Fruit fly (Drosophila melanogaster) whole organism, wandering third instar larva: Measurements from ENCODE around the gene pico.

ENCODE experiments used
- CrebA ChIP-seq: fragments of 200-800 bp; sonication (Bioruptor generic); optimal IDR thresholded peaks from 2 replicates; lab custom pipeline; 2016; ENCODE audit warnings: missing biosample characterization, mild to moderate bottlenecking, missing genetic modification characterization, borderline replicate concordance
- Dfd ChIP-seq: fragments of >200 bp; optimal IDR thresholded peaks from 2 replicates; lab custom pipeline; 2017; ENCODE audit warnings: missing biosample characterization, missing genetic modification characterization
- dl ChIP-seq, 2 experiments: fragments of 175-275, 200-275 bp in 1 of 2; fragments of 200-275 bp in 1 of 2; sonication (Bioruptor generic); optimal IDR thresholded peaks; lab custom pipeline; 2018; ENCODE audit warnings: mild to moderate bottlenecking in 2 of 2, missing biosample characterization in 2 of 2, missing genetic modification characterization in 2 of 2, moderate library complexity in 2 of 2; ENCODE audit not compliant: partially characterized antibody in 2 of 2, insufficient read depth in 1 of 2
- dsf ChIP-seq: sonication (Bioruptor generic); optimal IDR thresholded peaks from 2 replicates; lab custom pipeline; 2016; ENCODE audit warnings: missing biosample characterization, missing genetic modification characterization, borderline replicate concordance
- psq ChIP-seq: fragments of 200-800 bp; sonication (Bioruptor generic); optimal IDR thresholded peaks from 3 replicates; lab custom pipeline; 2017; ENCODE audit warnings: missing biosample characterization, mild to moderate bottlenecking, missing genetic modification characterization, moderate library complexity
- sage ChIP-seq: fragments of 200-800 bp; sonication (Bioruptor generic); optimal IDR thresholded peaks from 2 replicates; lab custom pipeline; 2016; ENCODE audit warnings: missing biosample characterization, mild to moderate bottlenecking, missing genetic modification characterization

Gene pico

DNA sequence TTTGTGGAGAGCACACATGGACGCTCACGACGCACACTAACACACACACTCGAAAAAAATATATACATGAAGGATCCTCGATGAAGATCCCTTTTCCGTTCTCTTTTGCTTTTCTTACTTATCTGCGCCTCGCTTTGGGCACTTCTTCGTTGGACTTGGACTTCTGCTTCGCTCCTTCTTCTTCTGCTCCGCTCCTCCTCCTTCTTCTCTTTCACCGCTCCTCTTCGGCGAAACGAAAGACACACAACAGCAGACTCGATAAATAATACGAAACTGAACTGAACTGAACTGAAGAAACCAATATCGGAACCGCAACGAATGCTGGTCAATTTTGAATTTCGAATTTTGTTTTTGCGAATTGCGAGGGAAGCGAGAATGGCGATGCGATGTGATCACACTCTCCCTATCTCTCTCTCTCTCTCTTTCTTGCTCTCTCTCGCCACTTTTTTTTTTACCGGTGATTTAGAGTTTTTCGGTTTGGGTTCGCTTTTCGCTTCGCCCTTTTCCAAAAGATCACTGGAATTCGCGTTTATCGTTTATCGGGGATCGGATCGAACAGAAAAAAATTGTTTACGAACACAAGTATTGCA lies 69.0 kb downstream of the pico start:
- TF ChIP-seq sage (GFP tag; lab: Kevin White, UChicago) (no peak), psq (GFP tag; lab: Kevin White, UChicago) (peak; percentile 93), CrebA (GFP tag; lab: Kevin White, UChicago) (no peak)

DNA sequence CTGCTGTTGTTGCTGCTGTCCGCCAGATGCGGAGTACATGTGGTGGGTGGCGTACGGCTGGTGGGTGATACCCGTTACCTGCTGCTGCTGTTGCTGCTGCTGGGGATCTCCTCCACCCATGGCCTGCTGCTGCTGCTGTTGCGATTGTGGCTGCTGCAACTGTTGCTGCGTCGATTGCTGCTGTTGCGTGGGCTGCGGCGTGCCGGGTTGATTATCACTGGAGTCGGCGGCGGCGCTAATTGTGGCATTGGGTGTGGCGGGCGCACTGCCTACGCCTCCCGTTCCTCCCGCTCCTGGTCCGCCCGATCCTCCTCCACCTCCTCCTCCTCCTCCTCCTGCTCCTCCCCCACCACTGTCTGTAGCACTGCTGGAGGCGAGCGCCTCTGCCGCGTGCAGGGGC lies 70.0 kb downstream of the pico start:
- TF ChIP-seq dsf (GFP tag; lab: Kevin White, UChicago) (no peak), dl (GFP tag; optimal IDR thresholded peaks at IDR 0.05; lab: Kevin White, UChicago; ENCODE audit: insufficient read depth in 1 of 2, partially characterized antibody in 2 of 2) (no peak), Dfd (GFP tag; lab: Kevin White, UChicago) (peak; percentile 90)
- TF ChIP-seq, all 38 proteins: peak for 1
